Fruit fly (Drosophila melanogaster): ENCODE measurements around the gene CG1571.

- TF ChIP-seq psq (optimal IDR thresholded peaks at IDR 0.05), result no peak
- TF ChIP-seq insv (optimal IDR thresholded peaks at IDR 0.05), result no peak
These were observed 12.4 kb upstream of the CG1571 start for dm6 chrX:8063223-8063674.
